Worm (Caenorhabditis elegans) whole organism, L1 larva: ENCODE results near the gene cpf-1.

Source experiments
- C04F5.9 ChIP-seq: sonication (generic microtip); optimal IDR thresholded peaks from 2 replicates; lab custom pipeline; 2016; ENCODE audit warnings: missing genetic modification characterization, missing compliant biosample characterization
- C16A3.4 ChIP-seq: fragments of 150-350 bp; optimal IDR thresholded peaks from 2 replicates; lab custom pipeline; 2014; ENCODE audit warnings: missing biosample characterization, missing genetic modification characterization
- F16B12.6 ChIP-seq: fragments of 150-350 bp; optimal IDR thresholded peaks from 2 replicates; lab custom pipeline; 2014; ENCODE audit warnings: missing biosample characterization, missing genetic modification characterization
- Y116A8C.19 ChIP-seq: sonication (generic microtip); optimal IDR thresholded peaks from 2 replicates; lab custom pipeline; 2016; ENCODE audit warnings: missing compliant biosample characterization, missing genetic modification characterization, borderline replicate concordance
- aha-1 ChIP-seq: fragments of 150-350 bp; optimal IDR thresholded peaks from 2 replicates; lab custom pipeline; 2014; ENCODE audit warnings: missing biosample characterization, missing genetic modification characterization
- ama-1 ChIP-seq: fragments of 150-350 bp; optimal IDR thresholded peaks from 2 replicates; lab custom pipeline; 2014
- blmp-1 ChIP-seq: fragments of 150-350 bp; optimal IDR thresholded peaks from 2 replicates; lab custom pipeline; 2014; ENCODE audit warnings: missing biosample characterization, missing genetic modification characterization
- ceh-63 ChIP-seq: fragments of 200-800 bp; sonication (Bioruptor generic); optimal IDR thresholded peaks from 2 replicates; lab custom pipeline; 2018; ENCODE audit warnings: mild to moderate bottlenecking, missing genetic modification characterization, missing compliant biosample characterization
- ceh-88 ChIP-seq: fragments of 200-800 bp; sonication (Bioruptor generic); IDR thresholded peaks from 2 replicates; pipeline ENCODE4 v1.3.6; 2022; ENCODE audit warnings: missing genetic modification characterization, missing compliant biosample characterization
- dpl-1 ChIP-seq, 3 experiments: fragments of 150-350 bp in 2 of 3; sonication (generic microtip) in 1 of 3; optimal IDR thresholded peaks; 2 replicates each; lab custom pipeline; 2014 to 2017; ENCODE audit warnings: missing biosample characterization in 3 of 3, missing genetic modification characterization in 3 of 3, missing genetic modification reagents in 3 of 3
- dsc-1 ChIP-seq: sonication (generic microtip); optimal IDR thresholded peaks from 2 replicates; lab custom pipeline; 2016; ENCODE audit warnings: mild to moderate bottlenecking, missing genetic modification characterization, missing compliant biosample characterization
- efl-1 ChIP-seq, 4 experiments: fragments of 150-350 bp; optimal IDR thresholded peaks in 3 of 4; peaks in 1 of 4; 1 replicate in 1 of 4; 2 replicates in 3 of 4; lab custom pipeline; 2014; ENCODE audit warnings: missing biosample characterization in 2 of 4, missing genetic modification characterization in 2 of 4, missing genetic modification reagents in 2 of 4
- efl-3 ChIP-seq: fragments of 200-800 bp; sonication (Bioruptor generic); optimal IDR thresholded peaks from 2 replicates; lab custom pipeline; 2018; ENCODE audit warnings: mild to moderate bottlenecking, missing genetic modification characterization, missing compliant biosample characterization
- egl-13 ChIP-seq: sonication (generic microtip); optimal IDR thresholded peaks from 2 replicates; lab custom pipeline; 2016; ENCODE audit warnings: missing genotype, missing genetic modification reagents, missing genetic modification characterization, missing compliant biosample characterization
- egl-27 ChIP-seq, 2 experiments: fragments of 150-350 bp in 1 of 2; sonication (generic microtip); optimal IDR thresholded peaks; 3 replicates each; lab custom pipeline; 2017 to 2018; ENCODE audit warnings: missing biosample characterization in 2 of 2, missing genetic modification characterization in 2 of 2, missing genetic modification reagents in 2 of 2
- elt-2 ChIP-seq: sonication (generic microtip); optimal IDR thresholded peaks from 2 replicates; lab custom pipeline; 2016; ENCODE audit warnings: missing genetic modification characterization, mild to moderate bottlenecking, inconsistent platforms, missing compliant biosample characterization, missing genetic modification reagents
- fkh-10 ChIP-seq: sonication (generic microtip); optimal IDR thresholded peaks from 2 replicates; lab custom pipeline; 2017; ENCODE audit warnings: missing biosample characterization, missing genetic modification reagents, missing genetic modification characterization
- fos-1 ChIP-seq: fragments of 150-350 bp; optimal IDR thresholded peaks from 2 replicates; lab custom pipeline; 2014; ENCODE audit warnings: missing biosample characterization, missing genetic modification characterization
- grh-1 ChIP-seq: fragments of 200-800 bp; sonication (Bioruptor generic); IDR thresholded peaks from 2 replicates; pipeline ENCODE4 v1.3.6; 2022; ENCODE audit warnings: missing genetic modification reagents, missing genetic modification characterization, missing compliant biosample characterization
- irx-1 ChIP-seq: sonication (generic microtip); optimal IDR thresholded peaks from 2 replicates; lab custom pipeline; 2016; ENCODE audit warnings: missing genetic modification characterization, missing compliant biosample characterization
- isw-1 ChIP-seq: fragments of 200-800 bp; sonication (Bioruptor generic); IDR thresholded peaks from 2 replicates; pipeline ENCODE4 v1.3.6; 2022; ENCODE audit warnings: missing genetic modification characterization, missing compliant biosample characterization
- lin-14 ChIP-seq: fragments of 200-800 bp; sonication (Bioruptor generic); optimal IDR thresholded peaks from 2 replicates; lab custom pipeline; 2018; ENCODE audit warnings: mild to moderate bottlenecking, missing genetic modification characterization, moderate library complexity, missing compliant biosample characterization
- lin-15B ChIP-seq: fragments of 150-350 bp; sonication (generic microtip); optimal IDR thresholded peaks from 3 replicates; lab custom pipeline; 2014; ENCODE audit warnings: missing biosample characterization, missing genetic modification characterization
- lin-39 ChIP-seq: fragments of 150-350 bp; optimal IDR thresholded peaks from 2 replicates; lab custom pipeline; 2014; ENCODE audit warnings: missing biosample characterization, missing genetic modification reagents, missing genetic modification characterization
- lsy-2 ChIP-seq, 2 experiments: fragments of 150-350 bp; optimal IDR thresholded peaks; 2 replicates each; lab custom pipeline; 2014; ENCODE audit warnings: missing biosample characterization in 2 of 2, missing genetic modification characterization in 2 of 2
- mab-9 ChIP-seq: fragments of 200-800 bp; sonication (Bioruptor generic); IDR thresholded peaks from 2 replicates; pipeline ENCODE4 v1.3.6; 2022; ENCODE audit warnings: missing genetic modification reagents, missing genetic modification characterization, missing compliant biosample characterization
- mdl-1 ChIP-seq, 2 experiments: fragments of 150-350 bp; optimal IDR thresholded peaks; 2 replicates each; lab custom pipeline; 2014 to 2017; ENCODE audit warnings: missing biosample characterization in 2 of 2, missing genetic modification characterization in 2 of 2, inconsistent platforms in 1 of 2
- mep-1 ChIP-seq: fragments of 150-350 bp; optimal IDR thresholded peaks from 2 replicates; lab custom pipeline; 2014; ENCODE audit warnings: missing biosample characterization, missing genetic modification characterization
- nhr-11 ChIP-seq: fragments of 150-350 bp; optimal IDR thresholded peaks from 2 replicates; lab custom pipeline; 2014; ENCODE audit warnings: missing biosample characterization, missing genetic modification characterization
- nhr-12 ChIP-seq: sonication (generic microtip); optimal IDR thresholded peaks from 2 replicates; lab custom pipeline; 2017; ENCODE audit warnings: missing biosample characterization, missing genetic modification characterization
- nhr-20 ChIP-seq: sonication (generic microtip); optimal IDR thresholded peaks from 2 replicates; lab custom pipeline; 2016; ENCODE audit warnings: mild to moderate bottlenecking, missing genetic modification characterization, missing compliant biosample characterization
- nhr-237 ChIP-seq: fragments of 150-350 bp; optimal IDR thresholded peaks from 2 replicates; lab custom pipeline; 2014; ENCODE audit warnings: missing biosample characterization, missing genetic modification characterization
- nhr-47 ChIP-seq: sonication (generic microtip); optimal IDR thresholded peaks from 2 replicates; lab custom pipeline; 2016; ENCODE audit warnings: mild to moderate bottlenecking, missing genetic modification characterization, moderate library complexity, missing compliant biosample characterization
- nhr-71 ChIP-seq: sonication (generic microtip); optimal IDR thresholded peaks from 2 replicates; lab custom pipeline; 2016; ENCODE audit warnings: mild to moderate bottlenecking, missing genetic modification characterization, moderate library complexity, missing compliant biosample characterization
- nhr-76 ChIP-seq: sonication (generic microtip); optimal IDR thresholded peaks from 2 replicates; lab custom pipeline; 2017; ENCODE audit warnings: missing biosample characterization, missing genetic modification characterization
- pag-3 ChIP-seq: sonication (generic microtip); optimal IDR thresholded peaks from 2 replicates; lab custom pipeline; 2017; ENCODE audit warnings: missing genetic modification characterization, mild to moderate bottlenecking, missing compliant biosample characterization, antibody characterized with exemption, borderline replicate concordance; ENCODE audit not compliant: insufficient read depth
- pax-3 ChIP-seq: fragments of 200-800 bp; sonication (Bioruptor generic); optimal IDR thresholded peaks from 2 replicates; lab custom pipeline; 2018; ENCODE audit warnings: mild to moderate bottlenecking, missing genetic modification characterization, moderate library complexity, missing compliant biosample characterization
- pqm-1 ChIP-seq: sonication (generic microtip); optimal IDR thresholded peaks from 3 replicates; lab custom pipeline; 2017; ENCODE audit warnings: missing biosample characterization, missing genetic modification characterization
- rnt-1 ChIP-seq: sonication (generic microtip); optimal IDR thresholded peaks from 2 replicates; lab custom pipeline; 2016; ENCODE audit warnings: mild to moderate bottlenecking, missing genetic modification characterization, moderate library complexity, missing compliant biosample characterization
- skn-1 ChIP-seq: fragments of 150-350 bp; optimal IDR thresholded peaks from 2 replicates; lab custom pipeline; 2014; ENCODE audit warnings: missing biosample characterization, missing genetic modification characterization
- snu-23 ChIP-seq: sonication (generic microtip); optimal IDR thresholded peaks from 2 replicates; lab custom pipeline; 2016; ENCODE audit warnings: missing genetic modification characterization, missing compliant biosample characterization
- sox-4 ChIP-seq: sonication (generic microtip); optimal IDR thresholded peaks from 2 replicates; lab custom pipeline; 2016; ENCODE audit warnings: missing genetic modification characterization, missing compliant biosample characterization
- sup-37 ChIP-seq: fragments of 200-800 bp; sonication (Bioruptor generic); optimal IDR thresholded peaks from 2 replicates; lab custom pipeline; 2018; ENCODE audit warnings: mild to moderate bottlenecking, missing genetic modification characterization, missing compliant biosample characterization
- swsn-7 ChIP-seq: sonication (generic microtip); optimal IDR thresholded peaks from 2 replicates; lab custom pipeline; 2016; ENCODE audit warnings: missing genetic modification characterization, missing compliant biosample characterization
- unc-130 ChIP-seq: fragments of 150-350 bp; optimal IDR thresholded peaks from 2 replicates; lab custom pipeline; 2017; ENCODE audit warnings: missing biosample characterization, missing genetic modification characterization, inconsistent platforms
- unc-30 ChIP-seq: sonication (generic microtip); optimal IDR thresholded peaks from 2 replicates; lab custom pipeline; 2017; ENCODE audit warnings: missing biosample characterization, missing genetic modification characterization
- unc-62 ChIP-seq: fragments of 150-350 bp; optimal IDR thresholded peaks from 2 replicates; lab custom pipeline; 2014; ENCODE audit warnings: missing biosample characterization, missing genetic modification reagents, missing genetic modification characterization
- unc-98 ChIP-seq: fragments of 200-800 bp; sonication (Bioruptor generic); IDR thresholded peaks from 2 replicates; pipeline ENCODE4 v1.3.6; 2022; ENCODE audit warnings: missing genetic modification characterization, missing compliant biosample characterization
- vab-15 ChIP-seq: sonication (generic microtip); optimal IDR thresholded peaks from 2 replicates; lab custom pipeline; 2017; ENCODE audit warnings: missing genotype, mild to moderate bottlenecking, missing genetic modification characterization, missing compliant biosample characterization
- xbp-1 ChIP-seq: sonication (generic microtip); optimal IDR thresholded peaks from 2 replicates; lab custom pipeline; 2016; ENCODE audit warnings: missing genetic modification characterization, missing compliant biosample characterization
- ztf-11 ChIP-seq, 2 experiments: sonication (generic microtip); optimal IDR thresholded peaks; 2 replicates each; lab custom pipeline; 2016 to 2017; ENCODE audit warnings: missing genetic modification characterization in 2 of 2, missing biosample characterization in 1 of 2, missing compliant biosample characterization in 1 of 2

Gene cpf-1

ce11 chrII:8561227-8561626, 41.0 kb downstream of the cpf-1 start, which contains the start of gene iff-2 (continued):
- TF ChIP-seq snu-23 (GFP tag; lab: Kevin White, UChicago), result peak; percentile 100
- peak; percentile 99 for TF ChIP-seq mep-1 (tag; lab: Kevin White, UChicago)
- TF ChIP-seq Y116A8C.19 (tag; lab: Kevin White, UChicago), result no peak
- peak; percentile 99 for TF ChIP-seq fkh-10 (GFP tag; lab: Kevin White, UChicago)
- peak; percentile 95 for TF ChIP-seq sox-4
- peak; percentile 97 for TF ChIP-seq ceh-88 (GFP tag; lab: Robert Waterston, UW)
- TF ChIP-seq nhr-47 (tag; lab: Kevin White, UChicago), result peak; percentile 99
- TF ChIP-seq vab-15, result peak; percentile 99
- peak; percentile 97 for TF ChIP-seq grh-1 (GFP tag; lab: Robert Waterston, UW)
- TF ChIP-seq xbp-1, result peak; percentile 99
- TF ChIP-seq lin-15B (tag; lab: Kevin White, UChicago), result peak; percentile 100
- peak; percentile 98 for TF ChIP-seq aha-1
- peak in 1 of 2 experiments; percentile 96 for TF ChIP-seq ztf-11 (tag; optimal IDR thresholded peaks at IDR 0.05; lab: Kevin White, UChicago)
- no peak for TF ChIP-seq unc-30
- TF ChIP-seq egl-13 (tag; lab: Kevin White, UChicago), result peak; percentile 98
- peak; percentile 94 for TF ChIP-seq elt-2 (tag; lab: Kevin White, UChicago)
- TF ChIP-seq C16A3.4, result peak; percentile 100
- peak; percentile 99 for TF ChIP-seq nhr-237 (tag; lab: Kevin White, UChicago)
- peak; percentile 99 for TF ChIP-seq isw-1 (GFP tag; lab: Robert Waterston, UW)
- peak; percentile 90 to 96 for TF ChIP-seq egl-27 (tag; optimal IDR thresholded peaks at IDR 0.05; lab: Kevin White, UChicago)
- TF ChIP-seq unc-130 (tag; lab: Kevin White, UChicago), result peak; percentile 99
- TF ChIP-seq sup-37 (GFP tag; lab: Kevin White, UChicago), result peak; percentile 94
- TF ChIP-seq irx-1 (tag; lab: Kevin White, UChicago), result peak; percentile 96
- TF ChIP-seq nhr-20, result peak; percentile 100
- peak; percentile 97 for TF ChIP-seq blmp-1 (tag; lab: Kevin White, UChicago)
- TF ChIP-seq nhr-11 (tag; lab: Kevin White, UChicago), result peak; percentile 93
- TF ChIP-seq lsy-2 (tag; optimal IDR thresholded peaks at IDR 0.05; lab: Kevin White, UChicago), result peak; percentile 98
- TF ChIP-seq rnt-1, result peak; percentile 98
- TF ChIP-seq C04F5.9 (tag; lab: Kevin White, UChicago), result peak; percentile 98
- TF ChIP-seq pax-3, result peak; percentile 98
- TF ChIP-seq mab-9 (GFP tag; lab: Robert Waterston, UW), result peak; percentile 92
- TF ChIP-seq mdl-1 (tag; optimal IDR thresholded peaks at IDR 0.05; lab: Kevin White, UChicago), result peak; percentile 90 to 100

- peak; percentile 98 for TF ChIP-seq fkh-10 (GFP tag; lab: Kevin White, UChicago)
- TF ChIP-seq nhr-76, result no peak
- no peak for TF ChIP-seq ama-1 (lab: Kevin White, UChicago)
- TF ChIP-seq dsc-1 (tag; lab: Kevin White, UChicago), result peak; percentile 6
- no peak for TF ChIP-seq blmp-1 (tag; lab: Kevin White, UChicago)
- TF ChIP-seq nhr-12 (tag; lab: Kevin White, UChicago), result no peak
- TF ChIP-seq pqm-1 (tag; lab: Kevin White, UChicago), result no peak
- TF ChIP-seq dpl-1 (GFP tag; optimal IDR thresholded peaks at IDR 0.05; lab: Kevin White, UChicago), result no peak
- no peak for TF ChIP-seq skn-1 (tag; lab: Kevin White, UChicago)
- no peak for TF ChIP-seq unc-130 (tag; lab: Kevin White, UChicago)
- TF ChIP-seq swsn-7 (tag; lab: Kevin White, UChicago), result peak; percentile 12
- TF ChIP-seq lin-14 (GFP tag; lab: Kevin White, UChicago), result peak; percentile 46
- no peak for TF ChIP-seq unc-30
- TF ChIP-seq fos-1 (tag; lab: Kevin White, UChicago), result no peak
- no peak for TF ChIP-seq lin-39 (tag; lab: Kevin White, UChicago)
- TF ChIP-seq efl-1 (optimal IDR thresholded peaks at IDR 0.05; lab: Kevin White, UChicago), result no peak
- no peak for TF ChIP-seq efl-1 (GFP tag; optimal IDR thresholded peaks at IDR 0.05 in 1 of 2; lab: Kevin White, UChicago)
- no peak for TF ChIP-seq ceh-63 (GFP tag; lab: Kevin White, UChicago)
- no peak for TF ChIP-seq efl-3 (GFP tag; lab: Kevin White, UChicago)
- TF ChIP-seq nhr-47 (tag; lab: Kevin White, UChicago), result peak; percentile 18
- no peak for TF ChIP-seq unc-98 (GFP tag; lab: Robert Waterston, UW)
- peak; percentile 13 for TF ChIP-seq snu-23 (GFP tag; lab: Kevin White, UChicago)
- no peak for TF ChIP-seq egl-27 (tag; optimal IDR thresholded peaks at IDR 0.05; lab: Kevin White, UChicago)
- TF ChIP-seq F16B12.6 (tag; lab: Kevin White, UChicago), result no peak
- peak; percentile 9 for TF ChIP-seq nhr-71
- no peak for TF ChIP-seq unc-62 (GFP tag; lab: Kevin White, UChicago)
- TF ChIP-seq lin-15B (tag; lab: Kevin White, UChicago), result no peak
- TF ChIP-seq sox-4, result no peak
- TF ChIP-seq C16A3.4, result no peak
- TF ChIP-seq irx-1 (tag; lab: Kevin White, UChicago), result no peak
- TF ChIP-seq pag-3 (tag; lab: Kevin White, UChicago), result no peak
Measured at ce11 chrII:8559188-8559587, 43.1 kb downstream of the cpf-1 start.
